Fruit fly (Drosophila melanogaster): ENCODE results near the gene CG32532.

Gene CG32532

dm6 chrX:19501274-19501673 is 46.0 kb downstream of the CG32532 start:
- TF ChIP-seq Sp1 (GFP tag; optimal IDR thresholded peaks at IDR 0.05): no peak
- no peak for TF ChIP-seq Rel (GFP tag; optimal IDR thresholded peaks at IDR 0.05)
- TF ChIP-seq Rel (tag; optimal IDR thresholded peaks at IDR 0.05): peak; percentile 86
- no peak for TF ChIP-seq CG9705 (GFP tag; optimal IDR thresholded peaks at IDR 0.05)
- no peak for TF ChIP-seq dmrt93B (GFP tag; optimal IDR thresholded peaks at IDR 0.05)
- no peak for TF ChIP-seq pan (optimal IDR thresholded peaks at IDR 0.05)
- peak; percentile 41 for TF ChIP-seq h (GFP tag; optimal IDR thresholded peaks at IDR 0.05)
- TF ChIP-seq CG32264 (GFP tag; optimal IDR thresholded peaks at IDR 0.05): no peak
- TF ChIP-seq sv (GFP tag; optimal IDR thresholded peaks at IDR 0.05): no peak
- peak; percentile 3 for TF ChIP-seq br (GFP tag; optimal IDR thresholded peaks at IDR 0.05)

dm6 chrX:19498755-19499321 is 48.4 kb downstream of the CG32532 start:
- no peak for TF ChIP-seq foxo (GFP tag; optimal IDR thresholded peaks at IDR 0.05)
- no peak for TF ChIP-seq Rel (GFP tag; optimal IDR thresholded peaks at IDR 0.05)
- TF ChIP-seq Rel (tag; optimal IDR thresholded peaks at IDR 0.05): peak; percentile 56

dm6 chrX:19497782-19498440 is 49.4 kb downstream of the CG32532 start:
- TF ChIP-seq lola (GFP tag; optimal IDR thresholded peaks at IDR 0.05) (no peak), foxo (GFP tag; optimal IDR thresholded peaks at IDR 0.05) (peak in 1 of 2 experiments; percentile 23), usp (GFP tag; optimal IDR thresholded peaks at IDR 0.05) (no peak), woc (GFP tag; optimal IDR thresholded peaks at IDR 0.05) (peak; percentile 2), h (GFP tag; optimal IDR thresholded peaks at IDR 0.05) (peak; percentile 98), Myc (optimal IDR thresholded peaks at IDR 0.05) (no peak), jim (GFP tag; optimal IDR thresholded peaks at IDR 0.05) (peak; percentile 51), Sp1 (GFP tag; optimal IDR thresholded peaks at IDR 0.05) (peak; percentile 33), Dif (GFP tag; optimal IDR thresholded peaks at IDR 0.05; ENCODE audit: partially characterized antibody) (peak; percentile 14), br (GFP tag; optimal IDR thresholded peaks at IDR 0.05) (peak; percentile 41), rgr (GFP tag; optimal IDR thresholded peaks at IDR 0.05) (peak; percentile 57), dl (GFP tag; optimal IDR thresholded peaks at IDR 0.05; ENCODE audit: insufficient read depth in 1 of 2, partially characterized antibody in 2 of 2) (peak in 1 of 2 experiments; percentile 38), Rel (GFP tag; optimal IDR thresholded peaks at IDR 0.05) (no peak), Rel (tag; optimal IDR thresholded peaks at IDR 0.05) (peak; percentile 96)

dm6 chrX:19496808-19497259 is 50.4 kb downstream of the CG32532 start:
- TF ChIP-seq Sp1 (GFP tag; optimal IDR thresholded peaks at IDR 0.05): peak; percentile 26
- TF ChIP-seq dmrt93B (GFP tag; optimal IDR thresholded peaks at IDR 0.05): peak; percentile 10
- TF ChIP-seq Rel (GFP tag; optimal IDR thresholded peaks at IDR 0.05): no peak
- peak; percentile 67 for TF ChIP-seq Rel (tag; optimal IDR thresholded peaks at IDR 0.05)
- peak; percentile 93 for TF ChIP-seq psq (GFP tag; optimal IDR thresholded peaks at IDR 0.05)
- peak; percentile 46 for TF ChIP-seq woc (GFP tag; optimal IDR thresholded peaks at IDR 0.05)
- TF ChIP-seq Mio (GFP tag; optimal IDR thresholded peaks at IDR 0.05): no peak
- TF ChIP-seq GATAd (GFP tag; optimal IDR thresholded peaks at IDR 0.05): no peak
- no peak for TF ChIP-seq tai (GFP tag; optimal IDR thresholded peaks at IDR 0.05)
- no peak for TF ChIP-seq CrebA (GFP tag; optimal IDR thresholded peaks at IDR 0.05; ENCODE audit: borderline replicate concordance)
- TF ChIP-seq sv (GFP tag; optimal IDR thresholded peaks at IDR 0.05): no peak
- TF ChIP-seq dl (GFP tag; optimal IDR thresholded peaks at IDR 0.05; ENCODE audit: insufficient read depth in 1 of 2, partially characterized antibody in 2 of 2): peak in 1 of 2 experiments; percentile 52
- no peak for TF ChIP-seq Abd-B (GFP tag; optimal IDR thresholded peaks at IDR 0.05)
- no peak for TF ChIP-seq brk (GFP tag; optimal IDR thresholded peaks at IDR 0.05)
- no peak for TF ChIP-seq sage (GFP tag; optimal IDR thresholded peaks at IDR 0.05)
- TF ChIP-seq jim (GFP tag; optimal IDR thresholded peaks at IDR 0.05): no peak
- no peak for TF ChIP-seq pan (optimal IDR thresholded peaks at IDR 0.05)
- peak; percentile 72 for TF ChIP-seq Hnf4 (GFP tag; optimal IDR thresholded peaks at IDR 0.05)
- TF ChIP-seq usp (GFP tag; optimal IDR thresholded peaks at IDR 0.05): no peak
- TF ChIP-seq CG32264 (GFP tag; optimal IDR thresholded peaks at IDR 0.05): peak; percentile 24
- TF ChIP-seq Hr78 (GFP tag; optimal IDR thresholded peaks at IDR 0.05): no peak
- TF ChIP-seq CG9705 (GFP tag; optimal IDR thresholded peaks at IDR 0.05): peak; percentile 9
- peak; percentile 7 for TF ChIP-seq OdsH (GFP tag; optimal IDR thresholded peaks at IDR 0.05)
- TF ChIP-seq Myc (optimal IDR thresholded peaks at IDR 0.05): no peak
- peak; percentile 76 for TF ChIP-seq h (GFP tag; optimal IDR thresholded peaks at IDR 0.05)
- no peak for TF ChIP-seq ey (GFP tag; optimal IDR thresholded peaks at IDR 0.05)
- TF ChIP-seq br (GFP tag; optimal IDR thresholded peaks at IDR 0.05): peak; percentile 58
- peak; percentile 51 for TF ChIP-seq Dif (GFP tag; optimal IDR thresholded peaks at IDR 0.05; ENCODE audit: partially characterized antibody)
- TF ChIP-seq lola (GFP tag; optimal IDR thresholded peaks at IDR 0.05): no peak
- TF ChIP-seq dsf (GFP tag; optimal IDR thresholded peaks at IDR 0.05; ENCODE audit: borderline replicate concordance): no peak
- TF ChIP-seq foxo (GFP tag; optimal IDR thresholded peaks at IDR 0.05): peak in 1 of 2 experiments; percentile 45
- peak; percentile 79 for TF ChIP-seq Hr83 (GFP tag; optimal IDR thresholded peaks at IDR 0.05; ENCODE audit: poor library complexity, severe bottlenecking)
- peak; percentile 16 for TF ChIP-seq Jra (GFP tag; optimal IDR thresholded peaks at IDR 0.05)
- TF ChIP-seq fru (GFP tag; optimal IDR thresholded peaks at IDR 0.05): peak; percentile 7
- no peak for TF ChIP-seq Dfd (GFP tag; optimal IDR thresholded peaks at IDR 0.05)
- TF ChIP-seq Vsx2 (GFP tag; optimal IDR thresholded peaks at IDR 0.05; ENCODE audit: partially characterized antibody): no peak
- TF ChIP-seq HLH106 (tag; optimal IDR thresholded peaks at IDR 0.05): peak; percentile 19
- TF ChIP-seq rgr (GFP tag; optimal IDR thresholded peaks at IDR 0.05): peak; percentile 55
- peak; percentile 55 for TF ChIP-seq N (GFP tag; optimal IDR thresholded peaks at IDR 0.05)
